Worm (Caenorhabditis elegans) whole organism, L1 larva: ENCODE results near the gene eri-1.

ENCODE experiments used
- C34B4.2 ChIP-seq: sonication (generic microtip); optimal IDR thresholded peaks from 2 replicates; lab custom pipeline; 2017; ENCODE audit warnings: mild to moderate bottlenecking, missing genetic modification characterization, missing compliant biosample characterization
- alr-1 ChIP-seq: fragments of 200-800 bp; sonication (Bioruptor generic); optimal IDR thresholded peaks from 2 replicates; lab custom pipeline; 2018; ENCODE audit warnings: borderline replicate concordance, mild to moderate bottlenecking, missing genetic modification characterization, missing compliant biosample characterization
- ceh-63 ChIP-seq: fragments of 200-800 bp; sonication (Bioruptor generic); optimal IDR thresholded peaks from 2 replicates; lab custom pipeline; 2018; ENCODE audit warnings: mild to moderate bottlenecking, missing genetic modification characterization, missing compliant biosample characterization
- ceh-8 ChIP-seq: fragments of 200-800 bp; sonication (Bioruptor generic); optimal IDR thresholded peaks from 2 replicates; lab custom pipeline; 2018; ENCODE audit warnings: mild to moderate bottlenecking, missing genetic modification characterization, moderate library complexity, missing compliant biosample characterization
- ceh-88 ChIP-seq: fragments of 200-800 bp; sonication (Bioruptor generic); IDR thresholded peaks from 2 replicates; pipeline ENCODE4 v1.3.6; 2022; ENCODE audit warnings: missing genetic modification characterization, missing compliant biosample characterization
- ceh-90 ChIP-seq: sonication (generic microtip); optimal IDR thresholded peaks from 2 replicates; lab custom pipeline; 2016; ENCODE audit warnings: missing genetic modification characterization, missing compliant biosample characterization
- dpl-1 ChIP-seq, 3 experiments: fragments of 150-350 bp in 2 of 3; sonication (generic microtip) in 1 of 3; optimal IDR thresholded peaks; 2 replicates each; lab custom pipeline; 2014 to 2017; ENCODE audit warnings: missing biosample characterization in 3 of 3, missing genetic modification characterization in 3 of 3, missing genetic modification reagents in 3 of 3
- efl-3 ChIP-seq: fragments of 200-800 bp; sonication (Bioruptor generic); optimal IDR thresholded peaks from 2 replicates; lab custom pipeline; 2018; ENCODE audit warnings: mild to moderate bottlenecking, missing genetic modification characterization, missing compliant biosample characterization
- elt-2 ChIP-seq: sonication (generic microtip); optimal IDR thresholded peaks from 2 replicates; lab custom pipeline; 2016; ENCODE audit warnings: missing genetic modification characterization, mild to moderate bottlenecking, inconsistent platforms, missing compliant biosample characterization, missing genetic modification reagents
- elt-3 ChIP-seq, 6 experiments: fragments of 150-350 bp in 1 of 6; sonication (generic microtip); optimal IDR thresholded peaks; 2 replicates each; lab custom pipeline; 2017 to 2018; ENCODE audit warnings: missing biosample characterization in 6 of 6, missing genetic modification characterization in 6 of 6, inconsistent platforms in 1 of 6
- fkh-8 ChIP-seq: sonication (generic microtip); optimal IDR thresholded peaks from 2 replicates; lab custom pipeline; 2016; ENCODE audit warnings: mild to moderate bottlenecking, missing genetic modification characterization, missing compliant biosample characterization
- hlh-17 ChIP-seq: fragments of 200-800 bp; sonication (Bioruptor generic); optimal IDR thresholded peaks from 2 replicates; lab custom pipeline; 2018; ENCODE audit warnings: missing genetic modification characterization, mild to moderate bottlenecking, missing compliant biosample characterization, moderate library complexity, borderline replicate concordance
- hlh-4 ChIP-seq: sonication (generic microtip); optimal IDR thresholded peaks from 2 replicates; lab custom pipeline; 2016; ENCODE audit warnings: mild to moderate bottlenecking, missing genetic modification characterization, missing compliant biosample characterization
- irx-1 ChIP-seq: sonication (generic microtip); optimal IDR thresholded peaks from 2 replicates; lab custom pipeline; 2016; ENCODE audit warnings: missing genetic modification characterization, missing compliant biosample characterization
- lin-14 ChIP-seq: fragments of 200-800 bp; sonication (Bioruptor generic); optimal IDR thresholded peaks from 2 replicates; lab custom pipeline; 2018; ENCODE audit warnings: mild to moderate bottlenecking, missing genetic modification characterization, moderate library complexity, missing compliant biosample characterization
- lin-15B ChIP-seq: fragments of 150-350 bp; sonication (generic microtip); optimal IDR thresholded peaks from 3 replicates; lab custom pipeline; 2014; ENCODE audit warnings: missing biosample characterization, missing genetic modification characterization
- lir-3 ChIP-seq: sonication (generic microtip); optimal IDR thresholded peaks from 2 replicates; lab custom pipeline; 2016; ENCODE audit warnings: mild to moderate bottlenecking, missing genetic modification characterization, moderate library complexity, missing compliant biosample characterization; ENCODE audit not compliant: poor library complexity
- mab-9 ChIP-seq: fragments of 200-800 bp; sonication (Bioruptor generic); IDR thresholded peaks from 2 replicates; pipeline ENCODE4 v1.3.6; 2022; ENCODE audit warnings: missing genetic modification reagents, missing genetic modification characterization, missing compliant biosample characterization
- mef-2 ChIP-seq: fragments of 150-350 bp; optimal IDR thresholded peaks from 2 replicates; lab custom pipeline; 2014; ENCODE audit warnings: missing biosample characterization, missing genetic modification characterization
- mep-1 ChIP-seq: fragments of 150-350 bp; optimal IDR thresholded peaks from 2 replicates; lab custom pipeline; 2014; ENCODE audit warnings: missing biosample characterization, missing genetic modification characterization
- nhr-11 ChIP-seq: fragments of 150-350 bp; optimal IDR thresholded peaks from 2 replicates; lab custom pipeline; 2014; ENCODE audit warnings: missing biosample characterization, missing genetic modification characterization
- nhr-12 ChIP-seq: sonication (generic microtip); optimal IDR thresholded peaks from 2 replicates; lab custom pipeline; 2017; ENCODE audit warnings: missing biosample characterization, missing genetic modification characterization
- nhr-20 ChIP-seq: sonication (generic microtip); optimal IDR thresholded peaks from 2 replicates; lab custom pipeline; 2016; ENCODE audit warnings: mild to moderate bottlenecking, missing genetic modification characterization, missing compliant biosample characterization
- nhr-47 ChIP-seq: sonication (generic microtip); optimal IDR thresholded peaks from 2 replicates; lab custom pipeline; 2016; ENCODE audit warnings: mild to moderate bottlenecking, missing genetic modification characterization, moderate library complexity, missing compliant biosample characterization
- nhr-84 ChIP-seq: sonication (generic microtip); optimal IDR thresholded peaks from 2 replicates; lab custom pipeline; 2017; ENCODE audit warnings: missing biosample characterization, missing genetic modification characterization
- nhr-85 ChIP-seq: sonication (generic microtip); peaks from one replicate; lab custom pipeline; 2016; ENCODE audit warnings: missing genetic modification characterization, inconsistent platforms, missing compliant biosample characterization
- nhr-90 ChIP-seq: sonication (generic microtip); optimal IDR thresholded peaks from 2 replicates; lab custom pipeline; 2016; ENCODE audit warnings: mild to moderate bottlenecking, missing genetic modification characterization, missing compliant biosample characterization; ENCODE audit not compliant: poor library complexity
- pax-3 ChIP-seq: fragments of 200-800 bp; sonication (Bioruptor generic); optimal IDR thresholded peaks from 2 replicates; lab custom pipeline; 2018; ENCODE audit warnings: mild to moderate bottlenecking, missing genetic modification characterization, moderate library complexity, missing compliant biosample characterization
- sox-4 ChIP-seq: sonication (generic microtip); optimal IDR thresholded peaks from 2 replicates; lab custom pipeline; 2016; ENCODE audit warnings: missing genetic modification characterization, missing compliant biosample characterization
- sup-37 ChIP-seq: fragments of 200-800 bp; sonication (Bioruptor generic); optimal IDR thresholded peaks from 2 replicates; lab custom pipeline; 2018; ENCODE audit warnings: mild to moderate bottlenecking, missing genetic modification characterization, missing compliant biosample characterization
- swsn-7 ChIP-seq: sonication (generic microtip); optimal IDR thresholded peaks from 2 replicates; lab custom pipeline; 2016; ENCODE audit warnings: missing genetic modification characterization, missing compliant biosample characterization
- tlp-1 ChIP-seq: fragments of 150-350 bp; optimal IDR thresholded peaks from 2 replicates; lab custom pipeline; 2014; ENCODE audit warnings: missing biosample characterization, missing genetic modification characterization
- unc-30 ChIP-seq: sonication (generic microtip); optimal IDR thresholded peaks from 2 replicates; lab custom pipeline; 2017; ENCODE audit warnings: missing biosample characterization, missing genetic modification characterization
- vab-15 ChIP-seq: sonication (generic microtip); optimal IDR thresholded peaks from 2 replicates; lab custom pipeline; 2017; ENCODE audit warnings: missing genotype, mild to moderate bottlenecking, missing genetic modification characterization, missing compliant biosample characterization
- xbp-1 ChIP-seq: sonication (generic microtip); optimal IDR thresholded peaks from 2 replicates; lab custom pipeline; 2016; ENCODE audit warnings: missing genetic modification characterization, missing compliant biosample characterization
- zip-4 ChIP-seq: fragments of 200-800 bp; sonication (Bioruptor generic); optimal IDR thresholded peaks from 2 replicates; lab custom pipeline; 2018; ENCODE audit warnings: mild to moderate bottlenecking, missing genetic modification characterization, moderate library complexity, missing compliant biosample characterization

eri-1 gene

DNA sequence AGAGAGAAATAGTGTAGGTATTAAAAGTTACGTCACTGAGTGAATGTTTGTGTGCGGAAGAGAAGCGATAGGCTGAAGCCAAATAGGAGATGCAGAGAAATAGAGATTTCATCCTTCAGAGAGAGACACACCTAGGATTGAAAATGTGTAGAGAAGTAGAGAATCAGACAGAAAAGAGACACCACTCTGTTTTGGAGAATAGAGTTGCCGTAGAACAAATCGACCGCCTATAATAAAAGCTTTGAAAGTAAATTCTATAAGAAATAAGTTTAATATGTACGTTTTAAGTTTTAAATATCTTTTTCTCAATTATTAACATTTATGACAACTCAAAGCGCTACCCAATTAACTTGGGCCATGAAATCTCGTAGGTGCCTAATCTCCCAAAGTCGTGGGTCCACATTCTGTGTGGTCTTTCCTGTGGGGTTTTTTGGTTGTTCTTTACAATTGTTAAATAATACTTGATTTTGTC, 9.3 kb downstream of the eri-1 start, which contains the start of gene T07A9.12 (continued):
- TF ChIP-seq lin-15B (tag; lab: Kevin White, UChicago) (peak; percentile 17), ceh-88 (no peak; the same call in 1 of the 2 replicates), ceh-90 (tag; lab: Kevin White, UChicago) (peak; percentile 33), unc-30 (tag; lab: Kevin White, UChicago) (no peak)
- TF ChIP-seq, all 84 proteins: peak for 50

- TF ChIP-seq mep-1 (tag; lab: Kevin White, UChicago) (no peak), mab-9 (GFP tag; lab: Robert Waterston, UW) (no peak), lir-3 (tag; lab: Kevin White, UChicago) (no peak), C34B4.2 (no peak), hlh-4 (no peak), mef-2 (tag; lab: Kevin White, UChicago) (no peak), elt-3 (tag; optimal IDR thresholded peaks at IDR 0.05; lab: Kevin White, UChicago) (no peak), ceh-8 (GFP tag; lab: Kevin White, UChicago) (no peak), xbp-1 (no peak), sox-4 (tag; lab: Kevin White, UChicago) (no peak), nhr-90 (tag; lab: Kevin White, UChicago) (no peak), ceh-88 (no peak), nhr-85 (tag; lab: Kevin White, UChicago) (no peak), nhr-84 (tag; lab: Kevin White, UChicago) (no peak), pax-3 (tag; lab: Kevin White, UChicago) (no peak), nhr-11 (no peak), vab-15 (no peak)
Observed at ce11 chrIV:409935-410334, 9.8 kb downstream of the eri-1 start, which contains the start of gene kgb-1. kgb-1 (minus strand) TSS chrIV:410035.

DNA sequence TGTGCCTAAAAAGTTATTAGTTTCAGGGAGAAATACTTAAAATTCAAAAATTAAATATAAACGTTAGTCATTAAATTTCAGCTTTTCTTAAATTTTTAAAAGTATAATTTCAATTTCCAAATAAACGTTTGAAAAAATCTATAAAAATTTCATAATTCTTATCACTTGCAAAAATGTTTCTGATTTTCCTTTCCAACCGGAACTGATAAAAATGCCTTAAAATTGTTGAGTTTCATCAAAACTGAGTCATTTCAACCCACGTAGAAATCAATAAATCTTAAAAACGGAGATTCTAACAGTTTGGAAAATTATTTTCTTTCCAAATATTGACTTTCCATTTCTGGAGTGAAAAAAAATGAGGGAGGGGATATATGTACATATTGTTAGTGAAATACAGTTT, 10.9 kb downstream of the eri-1 start:
- no peak for TF ChIP-seq lin-14 (GFP tag; lab: Kevin White, UChicago)
- no peak for TF ChIP-seq fkh-8 (tag; lab: Kevin White, UChicago)
- no peak for TF ChIP-seq alr-1 (tag; lab: Kevin White, UChicago)
- TF ChIP-seq tlp-1 (tag; lab: Kevin White, UChicago): peak; percentile 22
- TF ChIP-seq elt-2: peak; percentile 28
- no peak for TF ChIP-seq nhr-20 (tag; lab: Kevin White, UChicago)

DNA sequence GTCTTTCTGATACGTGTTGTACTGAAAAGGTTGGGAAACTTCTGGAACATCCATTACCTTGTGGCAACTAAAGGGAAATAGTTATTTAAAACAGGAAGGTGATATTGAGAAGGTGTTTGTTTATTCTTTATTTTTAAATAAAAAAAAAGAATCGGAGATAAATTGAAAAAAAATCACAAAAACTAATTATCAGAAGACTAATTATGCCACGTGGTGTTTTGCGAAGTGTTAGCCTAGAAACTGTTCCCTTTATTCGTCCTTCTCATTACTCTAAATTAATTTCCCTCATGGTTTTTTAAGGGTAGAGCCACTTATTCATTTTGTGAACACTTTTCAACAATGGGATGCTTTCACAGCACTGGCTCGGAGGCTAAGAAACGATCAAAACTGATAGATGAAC, 18.4 kb downstream of the eri-1 start, which contains the start of gene gpa-4:
gpa-4 (plus strand) TSS at position 301 of the 400 bp plus-strand sequence.
- no peak for TF ChIP-seq nhr-85 (tag; lab: Kevin White, UChicago)
- TF ChIP-seq mep-1 (tag; lab: Kevin White, UChicago): no peak
- TF ChIP-seq xbp-1: no peak
- no peak for TF ChIP-seq irx-1
- TF ChIP-seq mef-2 (tag; lab: Kevin White, UChicago): no peak
- no peak for TF ChIP-seq efl-3 (GFP tag; lab: Kevin White, UChicago)
- TF ChIP-seq ceh-63: no peak
- TF ChIP-seq swsn-7 (tag; lab: Kevin White, UChicago): no peak
- no peak for TF ChIP-seq hlh-17 (GFP tag; lab: Kevin White, UChicago)
- TF ChIP-seq C34B4.2: no peak
- TF ChIP-seq fkh-8 (tag; lab: Kevin White, UChicago): no peak
- no peak for TF ChIP-seq ceh-8 (GFP tag; lab: Kevin White, UChicago)
- no peak for TF ChIP-seq nhr-47 (tag; lab: Kevin White, UChicago)
- TF ChIP-seq nhr-12 (tag; lab: Kevin White, UChicago): no peak
- no peak for TF ChIP-seq zip-4 (GFP tag; lab: Kevin White, UChicago)
- no peak for TF ChIP-seq dpl-1 (GFP tag; optimal IDR thresholded peaks at IDR 0.05; lab: Kevin White, UChicago)
- TF ChIP-seq sup-37: no peak
- no peak for TF ChIP-seq vab-15
